Fruit fly (Drosophila melanogaster) whole organism, embryonic: ENCODE results near the gene dysc.

Experiments used
- C15 ChIP-seq: fragments of 200-800 bp; sonication (Bioruptor generic); IDR thresholded peaks from 3 replicates; pipeline ENCODE4 v1.3.6; 2022; ENCODE audit warnings: missing biosample characterization, missing genetic modification characterization
- CG2889 ChIP-seq: fragments of 200-800 bp; sonication (Bioruptor generic); IDR thresholded peaks from 3 replicates; pipeline ENCODE4 v1.3.6; 2022; ENCODE audit warnings: missing biosample characterization, missing genetic modification characterization
- CG8290 ChIP-seq, 3 experiments: fragments of 200-800 bp; sonication (Bioruptor generic); optimal IDR thresholded peaks; 2 replicates each; lab custom pipeline; 2016 to 2019; ENCODE audit warnings: missing biosample characterization in 3 of 3, missing genetic modification characterization in 3 of 3, mild to moderate bottlenecking in 2 of 3, moderate library complexity in 1 of 3
- CHES-1-like ChIP-seq: fragments of 200-800 bp; sonication (Bioruptor generic); optimal IDR thresholded peaks from 2 replicates; lab custom pipeline; 2016; ENCODE audit warnings: missing biosample characterization, missing genetic modification characterization
- Drgx ChIP-seq: fragments of 200-800 bp; sonication (Bioruptor generic); IDR thresholded peaks from 2 replicates; pipeline ENCODE4 v1.3.6; 2022; ENCODE audit warnings: missing biosample characterization, missing genetic modification characterization
- kay ChIP-seq: fragments of 200-800 bp; sonication (Bioruptor generic); optimal IDR thresholded peaks from 2 replicates; lab custom pipeline; 2016; ENCODE audit warnings: missing biosample characterization, missing genetic modification characterization
- wdn ChIP-seq: fragments of 200-800 bp; sonication (Bioruptor generic); IDR thresholded peaks from 2 replicates; pipeline ENCODE4 v1.3.6; 2022; ENCODE audit warnings: missing biosample characterization, missing genetic modification characterization

DNA sequence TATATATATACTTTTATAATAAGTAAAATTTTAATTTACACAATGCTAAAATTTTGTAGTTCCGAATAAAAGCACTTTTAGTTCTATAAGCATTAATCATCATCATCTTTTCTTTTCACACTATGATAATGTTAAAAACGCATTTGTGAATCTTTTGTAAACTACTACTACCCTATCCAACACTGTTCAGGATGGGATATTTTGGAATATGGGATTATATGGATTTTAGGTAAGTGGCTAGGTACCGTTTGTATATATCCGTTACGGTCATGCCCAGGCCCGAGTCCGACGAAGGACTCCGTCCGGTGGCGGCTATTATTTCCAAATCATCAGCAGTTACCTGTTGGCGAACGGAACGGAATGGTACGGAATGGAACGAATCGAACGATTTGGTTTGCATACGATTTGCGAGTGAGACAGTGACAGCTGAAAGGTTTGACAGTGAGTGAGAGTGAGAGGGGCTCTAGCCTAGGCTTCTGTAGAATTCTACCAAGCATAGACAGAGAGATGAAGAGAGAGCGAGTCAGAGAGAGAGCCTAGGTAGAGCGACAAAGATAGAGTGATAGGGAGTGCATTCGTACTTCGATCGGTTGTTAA is 18.5 kb downstream of the dysc start:
- TF ChIP-seq wdn (no peak), CHES-1-like (GFP tag; lab: Kevin White, UChicago) (no peak), CG2889 (GFP tag; lab: Robert Waterston, UW) (no peak), C15 (GFP tag; lab: Robert Waterston, UW) (no peak), kay (GFP tag; lab: Kevin White, UChicago) (no peak), Drgx (GFP tag; lab: Robert Waterston, UW) (no peak), CG8290 (GFP tag; optimal IDR thresholded peaks at IDR 0.05; lab: Kevin White, UChicago) (no peak), CG8290 (tag; optimal IDR thresholded peaks at IDR 0.05; lab: Kevin White, UChicago) (no peak)
